Worm (Caenorhabditis elegans): ENCODE results near the gene nhr-236.

nhr-236 gene

ce11 chrIV:2281353-2281976, 48.0 kb downstream of the nhr-236 start (continued):
- TF ChIP-seq dmd-8 (GFP tag; IDR thresholded peaks at IDR 0.05) (no peak), arid-1 (GFP tag; conservative IDR thresholded peaks at IDR 0.05) (no peak), zfp-3 (GFP tag; conservative IDR thresholded peaks at IDR 0.05) (no peak), nhr-25 (tag; optimal IDR thresholded peaks at IDR 0.05; ENCODE audit: borderline replicate concordance, insufficient read depth) (no peak), R02D3.7 (tag; optimal IDR thresholded peaks at IDR 0.05) (no peak), tra-1 (GFP tag; IDR thresholded peaks at IDR 0.05) (no peak), T20F7.1 (GFP tag; optimal IDR thresholded peaks at IDR 0.05) (peak; percentile 45), F44E2.7 (GFP tag; IDR thresholded peaks at IDR 0.05) (no peak), hlh-30 (tag; optimal IDR thresholded peaks at IDR 0.05; ENCODE audit: insufficient read depth) (peak; percentile 87), Y75B8A.6 (GFP tag; IDR thresholded peaks at IDR 0.05) (no peak), hmg-1.1 (GFP tag; IDR thresholded peaks at IDR 0.05) (peak; percentile 23; the same call in 1 of the 2 replicates), pqm-1 (tag; optimal IDR thresholded peaks at IDR 0.05) (peak; percentile 86), D1046.2 (GFP tag; IDR thresholded peaks at IDR 0.05) (no peak), gei-8 (GFP tag; optimal IDR thresholded peaks at IDR 0.05) (no peak), fkh-10 (GFP tag; optimal IDR thresholded peaks at IDR 0.05) (no peak), rbr-2 (tag; optimal IDR thresholded peaks at IDR 0.05) (no peak), php-3 (GFP tag; IDR thresholded peaks at IDR 0.05) (0 out of 2 replicates have a peak, but pooled peaks have one; percentile 44), daf-16 (GFP tag; optimal IDR thresholded peaks at IDR 0.05) (no peak), daf-16 (tag; optimal IDR thresholded peaks at IDR 0.05) (peak; percentile 85), lin-15B (tag; optimal IDR thresholded peaks at IDR 0.05) (no peak), F37D6.2 (tag; optimal IDR thresholded peaks at IDR 0.05) (no peak), lim-7 (GFP tag; IDR thresholded peaks at IDR 0.05) (no peak), zag-1 (tag; optimal IDR thresholded peaks at IDR 0.05) (no peak), tag-97 (GFP tag; IDR thresholded peaks at IDR 0.05) (no peak), aha-1 (tag) (peak; percentile 99), lin-29 (GFP tag; IDR thresholded peaks at IDR 0.05) (no peak), mxl-2 (GFP tag; conservative IDR thresholded peaks at IDR 0.05) (no peak), F26F4.8 (GFP tag; conservative IDR thresholded peaks at IDR 0.05) (no peak), ZK337.2 (GFP tag; IDR thresholded peaks at IDR 0.05) (no peak), dve-1 (tag; optimal IDR thresholded peaks at IDR 0.05; ENCODE audit: insufficient read depth) (peak; percentile 81), nhr-111 (GFP tag; optimal IDR thresholded peaks at IDR 0.05) (no peak), zip-11 (GFP tag; IDR thresholded peaks at IDR 0.05) (no peak), skn-1 (tag; optimal IDR thresholded peaks at IDR 0.05) (no peak), ceh-32 (tag; optimal IDR thresholded peaks at IDR 0.05; ENCODE audit: poor library complexity) (no peak), daf-12 (tag; optimal IDR thresholded peaks at IDR 0.05) (no peak), unc-130 (GFP tag; optimal IDR thresholded peaks at IDR 0.05) (no peak), ceh-82 (tag; optimal IDR thresholded peaks at IDR 0.05) (no peak), sdz-12 (GFP tag; optimal IDR thresholded peaks at IDR 0.05) (no peak), pha-4 (GFP tag; IDR thresholded peaks at IDR 0.05) (no peak), pha-4 (tag; optimal IDR thresholded peaks at IDR 0.05) (no peak), daf-19 (GFP tag; conservative IDR thresholded peaks at IDR 0.05) (no peak), nhr-48 (tag; optimal IDR thresholded peaks at IDR 0.05) (no peak), snpc-1.2 (GFP tag; IDR thresholded peaks at IDR 0.05) (no peak), T26A8.4 (GFP tag; IDR thresholded peaks at IDR 0.05) (no peak), mes-2 (tag; optimal IDR thresholded peaks at IDR 0.05; ENCODE audit: poor library complexity, severe bottlenecking) (peak; percentile 2), lin-1 (GFP tag; IDR thresholded peaks at IDR 0.05) (peak; percentile 59; the same call in 1 of the 2 replicates), zip-2 (tag; optimal IDR thresholded peaks at IDR 0.05) (peak; percentile 13), snpc-4 (tag; optimal IDR thresholded peaks at IDR 0.05) (no peak), ces-1 (GFP tag; optimal IDR thresholded peaks at IDR 0.05) (no peak), ceh-62 (tag; optimal IDR thresholded peaks at IDR 0.05) (no peak), spr-3 (GFP tag; optimal IDR thresholded peaks at IDR 0.05) (no peak)

All from whole organism, L4 larva.